Worm (Caenorhabditis elegans) whole organism, L4 larva: ENCODE data around the gene C47D12.4.

Experiments
- R02D3.7 ChIP-seq: fragments of 150-350 bp; sonication (generic microtip); optimal IDR thresholded peaks from 3 replicates; lab custom pipeline; 2014; ENCODE audit warnings: missing biosample characterization, missing genetic modification characterization
- T20F7.1 ChIP-seq: fragments of 200-800 bp; sonication (Bioruptor generic); optimal IDR thresholded peaks from 2 replicates; lab custom pipeline; 2018; ENCODE audit warnings: mild to moderate bottlenecking, missing genetic modification characterization, missing compliant biosample characterization
- Y105C5A.15 ChIP-seq: fragments of 200-800 bp; sonication (Bioruptor generic); IDR thresholded peaks from 2 replicates; pipeline ENCODE4 v1.3.6; 2022; ENCODE audit warnings: missing genetic modification characterization, missing compliant biosample characterization
- Y48G9A.11 ChIP-seq: fragments of 200-800 bp; sonication (Bioruptor generic); IDR thresholded peaks from 2 replicates; pipeline ENCODE4 v1.3.6; 2022; ENCODE audit warnings: missing genetic modification reagents, missing genetic modification characterization, missing compliant biosample characterization
- Y75B8A.6 ChIP-seq: fragments of 200-800 bp; sonication (Bioruptor generic); IDR thresholded peaks from 2 replicates; pipeline ENCODE4 v1.3.6; 2022; ENCODE audit warnings: missing genetic modification reagents, missing genetic modification characterization, missing compliant biosample characterization
- aha-1 ChIP-seq: fragments of 150-350 bp; peaks from one replicate; lab custom pipeline; 2014; ENCODE audit warnings: missing biosample characterization, missing genetic modification characterization
- aly-2 ChIP-seq: sonication (generic microtip); optimal IDR thresholded peaks from 2 replicates; lab custom pipeline; 2018; ENCODE audit warnings: missing biosample characterization, missing genetic modification characterization
- attf-4 ChIP-seq: sonication (generic microtip); optimal IDR thresholded peaks from 3 replicates; lab custom pipeline; 2017; ENCODE audit warnings: missing biosample characterization, missing genetic modification characterization
- ceh-28 ChIP-seq: fragments of 150-350 bp; optimal IDR thresholded peaks from 2 replicates; lab custom pipeline; 2014; ENCODE audit warnings: missing biosample characterization, missing genetic modification reagents, missing genetic modification characterization
- ceh-44 ChIP-seq: fragments of 200-800 bp; sonication (Bioruptor generic); IDR thresholded peaks from 2 replicates; pipeline ENCODE4 v1.3.6; 2022; ENCODE audit warnings: missing genetic modification reagents, missing genetic modification characterization, missing compliant biosample characterization
- ceh-62 ChIP-seq: sonication (generic microtip); optimal IDR thresholded peaks from 2 replicates; lab custom pipeline; 2017; ENCODE audit warnings: missing biosample characterization, missing genetic modification characterization
- daf-12 ChIP-seq: fragments of 150-350 bp; optimal IDR thresholded peaks from 2 replicates; lab custom pipeline; 2014; ENCODE audit warnings: missing biosample characterization, missing genetic modification reagents, missing genetic modification characterization
- daf-8 ChIP-seq: fragments of 200-800 bp; sonication (Bioruptor generic); IDR thresholded peaks from 2 replicates; pipeline ENCODE4 v1.3.6; 2022; ENCODE audit warnings: missing genetic modification characterization, missing compliant biosample characterization
- dmd-6 ChIP-seq: fragments of 200-800 bp; sonication (Bioruptor generic); IDR thresholded peaks from 2 replicates; pipeline ENCODE4 v1.3.6; 2022; ENCODE audit warnings: missing genetic modification reagents, missing genetic modification characterization, missing compliant biosample characterization
- dmd-8 ChIP-seq: fragments of 200-800 bp; sonication (Bioruptor generic); IDR thresholded peaks from 2 replicates; pipeline ENCODE4 v1.3.6; 2022; ENCODE audit warnings: missing genetic modification characterization, missing compliant biosample characterization
- duxl-1 ChIP-seq: sonication (generic microtip); optimal IDR thresholded peaks from 2 replicates; lab custom pipeline; 2016; ENCODE audit warnings: mild to moderate bottlenecking, missing genetic modification characterization, moderate library complexity, missing compliant biosample characterization; ENCODE audit not compliant: poor library complexity
- egl-27 ChIP-seq: sonication (generic microtip); optimal IDR thresholded peaks from 3 replicates; lab custom pipeline; 2017; ENCODE audit warnings: missing biosample characterization, missing genetic modification reagents, missing genetic modification characterization
- egl-43 ChIP-seq: fragments of 200-800 bp; sonication (Bioruptor generic); IDR thresholded peaks from 2 replicates; pipeline ENCODE4 v1.3.6; 2022; ENCODE audit warnings: missing genetic modification reagents, missing genetic modification characterization, missing compliant biosample characterization
- hif-1 ChIP-seq, 2 experiments: sonication (generic microtip); optimal IDR thresholded peaks; 2 replicates each; lab custom pipeline; 2016 to 2017; ENCODE audit warnings: missing compliant biosample characterization in 2 of 2, missing genetic modification characterization in 2 of 2, missing genetic modification reagents in 2 of 2, missing genotype in 2 of 2, mild to moderate bottlenecking in 1 of 2
- hlh-11 ChIP-seq: fragments of 200-800 bp; sonication (Bioruptor generic); optimal IDR thresholded peaks from 2 replicates; lab custom pipeline; 2018; ENCODE audit warnings: mild to moderate bottlenecking, missing genetic modification characterization, missing compliant biosample characterization
- hlh-30 ChIP-seq: sonication (generic microtip); optimal IDR thresholded peaks from 2 replicates; lab custom pipeline; 2017; ENCODE audit warnings: antibody characterized with exemption, mild to moderate bottlenecking, missing genetic modification characterization, missing compliant biosample characterization; ENCODE audit not compliant: insufficient read depth
- lim-7 ChIP-seq: fragments of 200-800 bp; sonication (Bioruptor generic); IDR thresholded peaks from 2 replicates; pipeline ENCODE4 v1.3.6; 2022; ENCODE audit warnings: missing genetic modification characterization, missing compliant biosample characterization
- lin-13 ChIP-seq: fragments of 150-350 bp; optimal IDR thresholded peaks from 2 replicates; lab custom pipeline; 2014; ENCODE audit warnings: missing biosample characterization, missing genetic modification reagents, missing genetic modification characterization
- lin-15B ChIP-seq: fragments of 150-350 bp; sonication (generic microtip); optimal IDR thresholded peaks from 3 replicates; lab custom pipeline; 2014; ENCODE audit warnings: missing biosample characterization, missing genetic modification characterization
- lin-38 ChIP-seq: fragments of 200-800 bp; sonication (Bioruptor generic); IDR thresholded peaks from 2 replicates; pipeline ENCODE4 v1.3.6; 2022; ENCODE audit warnings: missing genetic modification reagents, missing genetic modification characterization, missing compliant biosample characterization
- lir-3 ChIP-seq: sonication (generic microtip); optimal IDR thresholded peaks from 2 replicates; lab custom pipeline; 2016; ENCODE audit warnings: mild to moderate bottlenecking, missing genetic modification characterization, missing compliant biosample characterization
- lsy-2 ChIP-seq, 2 experiments: fragments of 150-350 bp in 1 of 2; sonication (generic microtip) in 1 of 2; optimal IDR thresholded peaks; 2 replicates each; lab custom pipeline; 2014 to 2017; ENCODE audit warnings: missing biosample characterization in 2 of 2, missing genetic modification characterization in 2 of 2
- mdl-1 ChIP-seq, 2 experiments: fragments of 150-350 bp in 1 of 2; sonication (generic microtip) in 1 of 2; optimal IDR thresholded peaks; 2 replicates each; lab custom pipeline; 2014 to 2017; ENCODE audit warnings: missing biosample characterization in 2 of 2, missing genetic modification characterization in 2 of 2
- mep-1 ChIP-seq: fragments of 150-350 bp; sonication (generic microtip); optimal IDR thresholded peaks from 3 replicates; lab custom pipeline; 2014; ENCODE audit warnings: missing biosample characterization, missing genetic modification characterization
- mes-2 ChIP-seq: sonication (generic microtip); optimal IDR thresholded peaks from 2 replicates; lab custom pipeline; 2016; ENCODE audit warnings: missing genotype, mild to moderate bottlenecking, missing genetic modification characterization, missing compliant biosample characterization; ENCODE audit not compliant: poor library complexity, severe bottlenecking
- nhr-28 ChIP-seq: fragments of 150-350 bp; optimal IDR thresholded peaks from 2 replicates; lab custom pipeline; 2014; ENCODE audit warnings: missing biosample characterization, missing genetic modification characterization
- nhr-77 ChIP-seq: fragments of 150-350 bp; optimal IDR thresholded peaks from 2 replicates; lab custom pipeline; 2014; ENCODE audit warnings: missing biosample characterization, missing genetic modification characterization
- pqm-1 ChIP-seq: sonication (generic microtip); optimal IDR thresholded peaks from 2 replicates; lab custom pipeline; 2017; ENCODE audit warnings: missing biosample characterization, missing genetic modification characterization
- rbr-2 ChIP-seq: sonication (generic microtip); optimal IDR thresholded peaks from 2 replicates; lab custom pipeline; 2016; ENCODE audit warnings: missing genotype, missing genetic modification characterization, missing compliant biosample characterization
- set-16 ChIP-seq: fragments of 200-800 bp; sonication (Bioruptor generic); IDR thresholded peaks from 2 replicates; pipeline ENCODE4 v1.3.6; 2022; ENCODE audit warnings: missing genetic modification reagents, missing genetic modification characterization, missing compliant biosample characterization
- tra-1 ChIP-seq: fragments of 200-800 bp; sonication (Bioruptor generic); IDR thresholded peaks from 2 replicates; pipeline ENCODE4 v1.3.6; 2022; ENCODE audit warnings: missing genetic modification reagents, missing genetic modification characterization, missing compliant biosample characterization
- unc-130 ChIP-seq: sonication (generic microtip); optimal IDR thresholded peaks from 2 replicates; lab custom pipeline; 2016; ENCODE audit warnings: missing genetic modification reagents, missing genetic modification characterization, missing compliant biosample characterization
- unc-39 ChIP-seq: sonication (generic microtip); optimal IDR thresholded peaks from 2 replicates; lab custom pipeline; 2017; ENCODE audit warnings: missing biosample characterization, missing genetic modification characterization
- vab-7 ChIP-seq: fragments of 200-800 bp; sonication (Bioruptor generic); IDR thresholded peaks from 2 replicates; pipeline ENCODE4 v1.3.6; 2022; ENCODE audit warnings: missing genetic modification reagents, missing genetic modification characterization, missing compliant biosample characterization
- zfp-3 ChIP-seq: fragments of 200-800 bp; sonication (Bioruptor generic); conservative IDR thresholded peaks from 2 replicates; pipeline ENCODE4 v1.3.6; 2022; ENCODE audit warnings: missing genetic modification reagents, missing genetic modification characterization, missing compliant biosample characterization
- zip-11 ChIP-seq: fragments of 200-800 bp; sonication (Bioruptor generic); IDR thresholded peaks from 2 replicates; pipeline ENCODE4 v1.3.6; 2022; ENCODE audit warnings: missing genetic modification characterization, missing compliant biosample characterization
- ztf-7 ChIP-seq: fragments of 150-350 bp; optimal IDR thresholded peaks from 2 replicates; lab custom pipeline; 2014; ENCODE audit warnings: missing biosample characterization, missing genetic modification characterization

C47D12.4 gene

ce11 chrII:11724362-11724761 is 42.8 kb downstream of the C47D12.4 start (continued):
- peak; percentile 18 for TF ChIP-seq mes-2
- TF ChIP-seq ceh-62 (tag; lab: Kevin White, UChicago), result no peak
- TF ChIP-seq T20F7.1 (GFP tag; lab: Kevin White, UChicago), result peak; percentile 31
- TF ChIP-seq nhr-28 (tag; lab: Kevin White, UChicago), result peak; percentile 44
- no peak for TF ChIP-seq lir-3
- no peak for TF ChIP-seq duxl-1
- TF ChIP-seq lin-15B (tag; lab: Kevin White, UChicago), result no peak
- TF ChIP-seq pqm-1 (tag; lab: Kevin White, UChicago), result no peak
- peak; percentile 36 for TF ChIP-seq lin-13
- TF ChIP-seq egl-27 (tag; lab: Kevin White, UChicago), result no peak
- peak; percentile 78 to 99 for TF ChIP-seq hif-1 (tag; optimal IDR thresholded peaks at IDR 0.05; lab: Kevin White, UChicago)
- peak; percentile 53 for TF ChIP-seq hlh-11 (tag; lab: Kevin White, UChicago)
- TF ChIP-seq Y105C5A.15 (GFP tag; lab: Robert Waterston, UW), result no peak
- TF ChIP-seq mdl-1 (tag; optimal IDR thresholded peaks at IDR 0.05; lab: Kevin White, UChicago), result peak; percentile 36 to 55
- TF ChIP-seq dmd-8, result no peak
- TF ChIP-seq dmd-6 (GFP tag; lab: Robert Waterston, UW), result peak; percentile 28; the same call in 1 of the 2 replicates

- TF ChIP-seq R02D3.7 (tag; lab: Kevin White, UChicago) (no peak), aha-1 (tag; lab: Kevin White, UChicago) (peak; percentile 85), set-16 (GFP tag; lab: Robert Waterston, UW) (peak; percentile 39; the same call in 1 of the 2 replicates)
Measured at ce11 chrII:11725615-11726014, 44.0 kb downstream of the C47D12.4 start.

- TF ChIP-seq T20F7.1 (GFP tag; lab: Kevin White, UChicago) (no peak), unc-130 (GFP tag; lab: Kevin White, UChicago) (peak; percentile 46), lsy-2 (tag; optimal IDR thresholded peaks at IDR 0.05; lab: Kevin White, UChicago) (peak in 1 of 2 experiments; percentile 51), lin-38 (GFP tag; lab: Robert Waterston, UW) (peak; percentile 40; the same call in 1 of the 2 replicates), vab-7 (GFP tag; lab: Robert Waterston, UW) (no peak), set-16 (GFP tag; lab: Robert Waterston, UW) (peak; percentile 93), rbr-2 (tag; lab: Kevin White, UChicago) (peak; percentile 10), egl-43 (0 out of 2 replicates have a peak, but pooled peaks have one; percentile 46), aha-1 (tag; lab: Kevin White, UChicago) (peak; percentile 41), daf-12 (no peak), zip-11 (GFP tag; lab: Robert Waterston, UW) (no peak), zfp-3 (GFP tag; lab: Robert Waterston, UW) (0 out of 2 replicates have a peak, but pooled peaks have one; percentile 40), tra-1 (GFP tag; lab: Robert Waterston, UW) (0 out of 2 replicates have a peak, but pooled peaks have one; percentile 11), Y48G9A.11 (GFP tag; lab: Robert Waterston, UW) (peak; percentile 71; the same call in 1 of the 2 replicates)
Measured at ce11 chrII:11726470-11727106, 45.0 kb downstream of the C47D12.4 start, which contains the start of gene F13D12.5. Gene F13D12.5, plus strand, starts transcription at chrII:11726814.

ce11 chrII:11727438-11727837 is 45.9 kb downstream of the C47D12.4 start:
- peak; percentile 91 for TF ChIP-seq aha-1 (tag; lab: Kevin White, UChicago)
- TF ChIP-seq unc-39 (tag; lab: Kevin White, UChicago), result no peak
- TF ChIP-seq, all 104 proteins: peak for 1

- no peak for TF ChIP-seq duxl-1
- no peak for TF ChIP-seq daf-8 (GFP tag; lab: Robert Waterston, UW)
- TF ChIP-seq aly-2, result no peak
- no peak for TF ChIP-seq ztf-7 (tag; lab: Kevin White, UChicago)
- no peak for TF ChIP-seq daf-12
- no peak for TF ChIP-seq ceh-28 (tag; lab: Kevin White, UChicago)
- peak; percentile 43 for TF ChIP-seq nhr-77 (tag; lab: Kevin White, UChicago)
- TF ChIP-seq ceh-44 (GFP tag; lab: Robert Waterston, UW), result no peak
- no peak for TF ChIP-seq R02D3.7 (tag; lab: Kevin White, UChicago)
- peak; percentile 97 for TF ChIP-seq hlh-30
- no peak for TF ChIP-seq Y105C5A.15 (GFP tag; lab: Robert Waterston, UW)
- TF ChIP-seq lin-38 (GFP tag; lab: Robert Waterston, UW), result peak; percentile 50
- no peak for TF ChIP-seq egl-27 (tag; lab: Kevin White, UChicago)
- no peak for TF ChIP-seq lim-7 (GFP tag; lab: Robert Waterston, UW)
- no peak for TF ChIP-seq attf-4
- TF ChIP-seq mep-1 (tag; lab: Kevin White, UChicago), result peak; percentile 48
- TF ChIP-seq Y75B8A.6, result 0 out of 2 replicates have a peak, but pooled peaks have one; percentile 48
Measured at ce11 chrII:11728545-11729105, 47.1 kb downstream of the C47D12.4 start, which contains the start of gene alh-8. Gene alh-8, plus strand, starts transcription at chrII:11729055.
